Worm (Caenorhabditis elegans) whole organism, L3 larva: ENCODE measurements around the gene clec-228.

Experiments used
- R02D3.7 ChIP-seq: fragments of 150-350 bp; optimal IDR thresholded peaks from 2 replicates; lab custom pipeline; 2014; ENCODE audit warnings: missing biosample characterization, missing genetic modification characterization
- ZK546.5 ChIP-seq: sonication (generic microtip); optimal IDR thresholded peaks from 2 replicates; lab custom pipeline; 2017; ENCODE audit warnings: missing biosample characterization, missing genetic modification characterization
- aly-2 ChIP-seq: fragments of 150-350 bp; optimal IDR thresholded peaks from 2 replicates; lab custom pipeline; 2014; ENCODE audit warnings: missing biosample characterization, missing genetic modification characterization
- ama-1 ChIP-seq: fragments of 150-350 bp; optimal IDR thresholded peaks from 2 replicates; lab custom pipeline; 2018
- ceh-16 ChIP-seq: sonication (generic microtip); optimal IDR thresholded peaks from 2 replicates; lab custom pipeline; 2017; ENCODE audit warnings: missing biosample characterization, missing genetic modification characterization
- ceh-28 ChIP-seq: fragments of 150-350 bp; optimal IDR thresholded peaks from 2 replicates; lab custom pipeline; 2014; ENCODE audit warnings: missing biosample characterization, missing genetic modification reagents, missing genetic modification characterization
- ceh-82 ChIP-seq: fragments of 150-350 bp; optimal IDR thresholded peaks from 2 replicates; lab custom pipeline; 2014; ENCODE audit warnings: missing biosample characterization, missing genetic modification characterization
- ceh-9 ChIP-seq: sonication (generic microtip); optimal IDR thresholded peaks from 2 replicates; lab custom pipeline; 2018; ENCODE audit warnings: missing biosample characterization, missing genetic modification characterization
- daf-12 ChIP-seq: fragments of 150-350 bp; optimal IDR thresholded peaks from 2 replicates; lab custom pipeline; 2014; ENCODE audit warnings: missing biosample characterization, missing genetic modification reagents, missing genetic modification characterization
- egl-27 ChIP-seq: sonication (generic microtip); optimal IDR thresholded peaks from 4 replicates; lab custom pipeline; 2017; ENCODE audit warnings: missing biosample characterization, missing genetic modification reagents, missing genetic modification characterization
- egl-5 ChIP-seq: fragments of 150-350 bp; optimal IDR thresholded peaks from 2 replicates; lab custom pipeline; 2017; ENCODE audit warnings: missing biosample characterization, missing genetic modification reagents, missing genetic modification characterization, inconsistent platforms
- elt-2 ChIP-seq: sonication (generic microtip); optimal IDR thresholded peaks from 2 replicates; lab custom pipeline; 2016; ENCODE audit warnings: missing genetic modification reagents, mild to moderate bottlenecking, missing genetic modification characterization, missing compliant biosample characterization
- elt-3 ChIP-seq, 3 experiments: fragments of 150-350 bp in 1 of 3; sonication (generic microtip) in 2 of 3; optimal IDR thresholded peaks; 2 replicates in 2 of 3; 4 replicates in 1 of 3; lab custom pipeline; 2014 to 2017; ENCODE audit warnings: missing biosample characterization in 3 of 3, missing genetic modification characterization in 3 of 3
- eor-1 ChIP-seq, 2 experiments: fragments of 150-350 bp; optimal IDR thresholded peaks; 2 replicates each; lab custom pipeline; 2014 to 2018; ENCODE audit warnings: missing biosample characterization in 2 of 2, missing genetic modification characterization in 2 of 2
- fkh-10 ChIP-seq: sonication (generic microtip); optimal IDR thresholded peaks from 2 replicates; lab custom pipeline; 2017; ENCODE audit warnings: missing biosample characterization, missing genetic modification reagents, missing genetic modification characterization
- fkh-2 ChIP-seq: fragments of 150-350 bp; optimal IDR thresholded peaks from 2 replicates; lab custom pipeline; 2014; ENCODE audit warnings: missing biosample characterization, missing genetic modification reagents, missing genetic modification characterization
- fos-1 ChIP-seq: fragments of 150-350 bp; optimal IDR thresholded peaks from 2 replicates; lab custom pipeline; 2014; ENCODE audit warnings: missing biosample characterization, missing genetic modification characterization
- hmg-11 ChIP-seq: sonication (generic microtip); optimal IDR thresholded peaks from 2 replicates; lab custom pipeline; 2016; ENCODE audit warnings: missing genetic modification characterization, missing compliant biosample characterization
- lin-15B ChIP-seq: fragments of 150-350 bp; optimal IDR thresholded peaks from 2 replicates; lab custom pipeline; 2014; ENCODE audit warnings: missing biosample characterization, missing genetic modification characterization
- lin-39 ChIP-seq: fragments of 150-350 bp; optimal IDR thresholded peaks from 2 replicates; lab custom pipeline; 2018; ENCODE audit warnings: missing biosample characterization, missing genetic modification reagents, missing genetic modification characterization
- lsy-12 ChIP-seq: sonication (generic microtip); optimal IDR thresholded peaks from 2 replicates; lab custom pipeline; 2016; ENCODE audit warnings: mild to moderate bottlenecking, missing genetic modification characterization, missing compliant biosample characterization
- mdl-1 ChIP-seq: fragments of 150-350 bp; optimal IDR thresholded peaks from 2 replicates; lab custom pipeline; 2014; ENCODE audit warnings: missing biosample characterization, missing genetic modification characterization
- mml-1 ChIP-seq: fragments of 150-350 bp; sonication (generic microtip); optimal IDR thresholded peaks from 3 replicates; lab custom pipeline; 2014; ENCODE audit warnings: missing biosample characterization, missing genetic modification characterization
- nfya-1 ChIP-seq: sonication (generic microtip); optimal IDR thresholded peaks from 2 replicates; lab custom pipeline; 2017; ENCODE audit warnings: missing genetic modification characterization, mild to moderate bottlenecking, missing compliant biosample characterization, antibody characterized with exemption, moderate library complexity; ENCODE audit not compliant: insufficient read depth
- nhr-11 ChIP-seq: fragments of 150-350 bp; optimal IDR thresholded peaks from 2 replicates; lab custom pipeline; 2014; ENCODE audit warnings: missing biosample characterization, missing genetic modification characterization
- nhr-12 ChIP-seq: fragments of 150-350 bp; optimal IDR thresholded peaks from 2 replicates; lab custom pipeline; 2014; ENCODE audit warnings: missing biosample characterization, missing genetic modification characterization
- nhr-23 ChIP-seq: fragments of 150-350 bp; optimal IDR thresholded peaks from 2 replicates; lab custom pipeline; 2014; ENCODE audit warnings: missing biosample characterization, missing genetic modification reagents, missing genetic modification characterization
- nhr-237 ChIP-seq: fragments of 150-350 bp; optimal IDR thresholded peaks from 2 replicates; lab custom pipeline; 2014; ENCODE audit warnings: missing biosample characterization, missing genetic modification characterization
- nhr-25 ChIP-seq: sonication (generic microtip); optimal IDR thresholded peaks from 2 replicates; lab custom pipeline; 2017; ENCODE audit warnings: missing biosample characterization, missing genetic modification characterization
- nhr-43 ChIP-seq: sonication (generic microtip); optimal IDR thresholded peaks from 2 replicates; lab custom pipeline; 2016; ENCODE audit warnings: mild to moderate bottlenecking, missing genetic modification characterization, missing compliant biosample characterization; ENCODE audit not compliant: poor library complexity, severe bottlenecking
- nhr-67 ChIP-seq: fragments of 150-350 bp; optimal IDR thresholded peaks from 2 replicates; lab custom pipeline; 2014; ENCODE audit warnings: missing biosample characterization, missing genetic modification characterization
- nhr-76 ChIP-seq: fragments of 150-350 bp; sonication (generic microtip); optimal IDR thresholded peaks from 5 replicates; lab custom pipeline; 2014; ENCODE audit warnings: missing biosample characterization, missing genetic modification characterization
- nhr-77 ChIP-seq: fragments of 150-350 bp; optimal IDR thresholded peaks from 2 replicates; lab custom pipeline; 2014; ENCODE audit warnings: missing biosample characterization, missing genetic modification characterization
- pha-4 ChIP-seq: fragments of 150-350 bp; optimal IDR thresholded peaks from 2 replicates; lab custom pipeline; 2014; ENCODE audit warnings: missing biosample characterization, missing genetic modification reagents, missing genetic modification characterization
- pqm-1 ChIP-seq: fragments of 150-350 bp; optimal IDR thresholded peaks from 2 replicates; lab custom pipeline; 2017; ENCODE audit warnings: missing biosample characterization, missing genetic modification characterization, inconsistent platforms
- snpc-4 ChIP-seq: fragments of 150-350 bp; optimal IDR thresholded peaks from 2 replicates; lab custom pipeline; 2014; ENCODE audit warnings: missing biosample characterization, missing genetic modification characterization
- tbx-2 ChIP-seq: sonication (generic microtip); optimal IDR thresholded peaks from 2 replicates; lab custom pipeline; 2016; ENCODE audit warnings: mild to moderate bottlenecking, missing genetic modification characterization, missing compliant biosample characterization
- unc-39 ChIP-seq: sonication (generic microtip); optimal IDR thresholded peaks from 4 replicates; lab custom pipeline; 2017; ENCODE audit warnings: missing biosample characterization, missing genetic modification characterization
- unc-62 ChIP-seq: fragments of 150-350 bp; sonication (generic microtip); optimal IDR thresholded peaks from 4 replicates; lab custom pipeline; 2014; ENCODE audit warnings: missing biosample characterization, missing genetic modification reagents, missing genetic modification characterization
- zag-1 ChIP-seq: fragments of 150-350 bp; optimal IDR thresholded peaks from 2 replicates; lab custom pipeline; 2014; ENCODE audit warnings: missing biosample characterization, missing genetic modification characterization
- ztf-11 ChIP-seq: fragments of 150-350 bp; optimal IDR thresholded peaks from 2 replicates; lab custom pipeline; 2014; ENCODE audit warnings: missing biosample characterization, missing genetic modification characterization
- ztf-4 ChIP-seq: fragments of 150-350 bp; optimal IDR thresholded peaks from 2 replicates; lab custom pipeline; 2014; ENCODE audit warnings: missing biosample characterization, missing genetic modification characterization

The clec-228 gene

ce11 chrV:15339363-15339762 lies at the start of gene clec-228:
Gene clec-228 (minus strand): TSS chrV:15339463.
- no peak for TF ChIP-seq lin-39 (tag; lab: Kevin White, UChicago)
- TF ChIP-seq tbx-2 (tag; lab: Kevin White, UChicago) = no peak
- TF ChIP-seq lsy-12 = no peak

ce11 chrV:15388820-15389384 lies 49.6 kb upstream of the clec-228 start, which contains the start of gene srh-170:
Gene srh-170 (minus strand): TSS chrV:15388870.
- TF ChIP-seq nhr-12 (no peak), mdl-1 (tag; lab: Kevin White, UChicago) (no peak), ama-1 (lab: Kevin White, UChicago) (no peak), ceh-82 (tag; lab: Kevin White, UChicago) (no peak), elt-3 (tag; optimal IDR thresholded peaks at IDR 0.05; lab: Kevin White, UChicago) (no peak), pha-4 (no peak)

ce11 chrV:15384733-15385132 lies 45.5 kb upstream of the clec-228 start, which contains the start of gene str-102:
Gene str-102 (plus strand): TSS chrV:15385033.
- TF ChIP-seq nfya-1 (tag; lab: Kevin White, UChicago) = no peak
- no peak for TF ChIP-seq ceh-28 (tag; lab: Kevin White, UChicago)
- no peak for TF ChIP-seq snpc-4
- no peak for TF ChIP-seq elt-3 (tag; optimal IDR thresholded peaks at IDR 0.05; lab: Kevin White, UChicago)
- TF ChIP-seq nhr-77 (tag; lab: Kevin White, UChicago) = no peak
- no peak for TF ChIP-seq elt-2 (tag; lab: Kevin White, UChicago)
- no peak for TF ChIP-seq nhr-67 (tag; lab: Kevin White, UChicago)
- no peak for TF ChIP-seq fkh-2 (tag; lab: Kevin White, UChicago)
- TF ChIP-seq ZK546.5 (tag; lab: Kevin White, UChicago) = no peak
- TF ChIP-seq aly-2 (tag; lab: Kevin White, UChicago) = no peak
- no peak for TF ChIP-seq lin-15B
- TF ChIP-seq zag-1 (tag; lab: Kevin White, UChicago) = no peak
- no peak for TF ChIP-seq daf-12
- TF ChIP-seq ceh-16 = no peak
- no peak for TF ChIP-seq nhr-76 (tag; lab: Kevin White, UChicago)
- no peak for TF ChIP-seq ama-1 (lab: Kevin White, UChicago)

ce11 chrV:15383739-15384138 lies 44.5 kb upstream of the clec-228 start, which contains the start of gene str-88:
Gene str-88 (minus strand): TSS chrV:15383839.
- TF ChIP-seq ZK546.5 (tag; lab: Kevin White, UChicago) (no peak), R02D3.7 (no peak), fos-1 (tag; lab: Kevin White, UChicago) (no peak), nhr-237 (no peak), mml-1 (no peak), ceh-16 (no peak), elt-2 (tag; lab: Kevin White, UChicago) (no peak), unc-39 (tag; lab: Kevin White, UChicago) (no peak), ceh-28 (tag; lab: Kevin White, UChicago) (no peak), ama-1 (lab: Kevin White, UChicago) (no peak), eor-1 (tag; optimal IDR thresholded peaks at IDR 0.05; lab: Kevin White, UChicago) (no peak), fkh-2 (tag; lab: Kevin White, UChicago) (no peak)

- TF ChIP-seq pha-4 (no peak), egl-27 (tag; lab: Kevin White, UChicago) (no peak), zag-1 (tag; lab: Kevin White, UChicago) (no peak), hmg-11 (tag; lab: Kevin White, UChicago) (no peak)
Observed at ce11 chrV:15380857-15381256, 41.6 kb upstream of the clec-228 start, which contains the start of gene dhs-23. Gene dhs-23 (plus strand): TSS chrV:15381219.

ce11 chrV:15379817-15380216 lies 40.6 kb upstream of the clec-228 start, which contains the start of gene srh-251:
Gene srh-251 (minus strand): TSS chrV:15379917.
- TF ChIP-seq ceh-9 (no peak), pqm-1 (tag; lab: Kevin White, UChicago) (no peak), pha-4 (no peak), egl-5 (no peak), fkh-10 (GFP tag; lab: Kevin White, UChicago) (no peak), nhr-11 (tag; lab: Kevin White, UChicago) (no peak), nhr-23 (no peak), nhr-43 (no peak), aly-2 (tag; lab: Kevin White, UChicago) (no peak), tbx-2 (tag; lab: Kevin White, UChicago) (no peak), nhr-76 (tag; lab: Kevin White, UChicago) (no peak), nhr-25 (tag; lab: Kevin White, UChicago) (no peak), nhr-77 (tag; lab: Kevin White, UChicago) (no peak), ztf-11 (tag; lab: Kevin White, UChicago) (no peak), elt-3 (tag; optimal IDR thresholded peaks at IDR 0.05; lab: Kevin White, UChicago) (no peak), ztf-4 (no peak), unc-62 (no peak)
